Worm (Caenorhabditis elegans): Measurements from ENCODE around the gene ttll-9.

ttll-9 gene

DNA sequence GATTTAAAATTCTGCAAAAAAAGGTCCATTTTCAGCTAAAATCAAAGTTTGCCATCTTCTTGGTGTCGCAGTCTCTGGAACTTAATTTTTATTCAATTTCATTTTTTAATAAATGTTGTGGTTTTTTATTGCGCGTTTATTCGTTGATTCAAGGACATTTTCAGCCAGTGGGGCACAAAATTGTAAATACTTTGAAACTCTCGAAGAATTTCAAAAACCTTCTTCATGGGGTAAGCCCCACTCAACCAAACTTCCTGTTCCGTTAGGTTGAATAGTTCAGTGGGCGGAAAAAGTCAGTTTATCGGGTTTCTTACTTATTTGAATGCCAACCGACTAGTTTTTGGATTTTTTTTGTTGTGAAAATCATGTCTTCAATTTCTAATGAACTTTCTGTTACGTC, at the start of gene ttll-9:
Gene ttll-9 (plus strand): TSS at position 301 of the 400 bp plus-strand sequence.
- TF ChIP-seq elt-1 (tag; optimal IDR thresholded peaks at IDR 0.05; ENCODE audit: borderline replicate concordance, insufficient read depth): no peak
- TF ChIP-seq lsy-2 (tag; optimal IDR thresholded peaks at IDR 0.05): no peak
- TF ChIP-seq lin-13 (tag; optimal IDR thresholded peaks at IDR 0.05): no peak
- TF ChIP-seq nhr-12 (tag; optimal IDR thresholded peaks at IDR 0.05): no peak
- TF ChIP-seq blmp-1 (tag; optimal IDR thresholded peaks at IDR 0.05): no peak
- TF ChIP-seq ham-2 (GFP tag; optimal IDR thresholded peaks at IDR 0.05): no peak
- TF ChIP-seq ceh-39 (tag; optimal IDR thresholded peaks at IDR 0.05): no peak
- TF ChIP-seq pha-4 (tag; optimal IDR thresholded peaks at IDR 0.05): no peak
- no peak for TF ChIP-seq nhr-28 (tag; optimal IDR thresholded peaks at IDR 0.05)
- TF ChIP-seq sem-2 (GFP tag; optimal IDR thresholded peaks at IDR 0.05): no peak
- no peak for TF ChIP-seq bed-3 (GFP tag; optimal IDR thresholded peaks at IDR 0.05)
- TF ChIP-seq ceh-83 (GFP tag; optimal IDR thresholded peaks at IDR 0.05): no peak
- no peak for TF ChIP-seq M03D4.4 (tag; optimal IDR thresholded peaks at IDR 0.05)
- TF ChIP-seq unc-120 (tag; optimal IDR thresholded peaks at IDR 0.05; ENCODE audit: poor library complexity, severe bottlenecking): no peak
- TF ChIP-seq cnd-1 (tag; optimal IDR thresholded peaks at IDR 0.05): no peak
- no peak for TF ChIP-seq nhr-237 (tag; optimal IDR thresholded peaks at IDR 0.05)
- TF ChIP-seq ces-1 (GFP tag; optimal IDR thresholded peaks at IDR 0.05): no peak
- no peak for TF ChIP-seq mls-2 (tag; optimal IDR thresholded peaks at IDR 0.05)
- no peak for TF ChIP-seq zip-8 (tag; optimal IDR thresholded peaks at IDR 0.05)
- no peak for TF ChIP-seq drap-1 (GFP tag; optimal IDR thresholded peaks at IDR 0.05)

DNA sequence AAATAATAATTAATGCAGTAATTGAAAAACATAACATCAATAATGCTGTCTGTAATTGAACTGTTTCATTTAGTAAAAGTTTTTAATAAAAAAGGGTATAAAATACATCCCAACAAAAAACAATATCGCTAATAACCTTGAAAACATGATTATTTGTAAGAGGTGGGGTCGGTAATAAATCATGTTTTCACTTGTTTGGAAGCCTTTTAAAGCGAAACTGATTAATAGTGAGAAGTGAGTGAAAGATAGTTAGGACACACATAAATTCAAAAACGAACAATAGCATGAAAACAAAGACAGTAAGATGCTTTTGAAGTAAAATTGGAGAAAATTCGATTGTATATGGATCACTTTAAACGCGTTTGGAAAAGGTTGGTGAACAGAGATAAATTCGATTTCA, 49.2 kb upstream of the ttll-9 start, which contains the start of gene try-4:
Gene try-4 (minus strand): TSS at position 74 of the 400 bp plus-strand sequence.
- TF ChIP-seq nhr-237 (tag; optimal IDR thresholded peaks at IDR 0.05): no peak
- no peak for TF ChIP-seq cnd-1 (tag; optimal IDR thresholded peaks at IDR 0.05)
- TF ChIP-seq ceh-43 (GFP tag; optimal IDR thresholded peaks at IDR 0.05): no peak
- no peak for TF ChIP-seq elt-1 (tag; optimal IDR thresholded peaks at IDR 0.05; ENCODE audit: borderline replicate concordance, insufficient read depth)
- no peak for TF ChIP-seq hlh-1 (tag; optimal IDR thresholded peaks at IDR 0.05)
- no peak for TF ChIP-seq ceh-39 (tag; optimal IDR thresholded peaks at IDR 0.05)
- TF ChIP-seq lin-13 (tag; optimal IDR thresholded peaks at IDR 0.05): no peak
- no peak for TF ChIP-seq pha-4 (tag; optimal IDR thresholded peaks at IDR 0.05)
- TF ChIP-seq mab-5 (tag; optimal IDR thresholded peaks at IDR 0.05): no peak
- TF ChIP-seq unc-120 (tag; optimal IDR thresholded peaks at IDR 0.05; ENCODE audit: poor library complexity, severe bottlenecking): no peak
- TF ChIP-seq bed-3 (GFP tag; optimal IDR thresholded peaks at IDR 0.05): no peak
- TF ChIP-seq unc-39 (tag; optimal IDR thresholded peaks at IDR 0.05): no peak
- TF ChIP-seq sptf-1 (tag; optimal IDR thresholded peaks at IDR 0.05): no peak
- TF ChIP-seq mls-2 (tag; optimal IDR thresholded peaks at IDR 0.05): no peak
- TF ChIP-seq blmp-1 (tag; optimal IDR thresholded peaks at IDR 0.05): no peak
- TF ChIP-seq nhr-28 (tag; optimal IDR thresholded peaks at IDR 0.05): no peak
- TF ChIP-seq unc-62 (GFP tag; optimal IDR thresholded peaks at IDR 0.05): no peak

DNA sequence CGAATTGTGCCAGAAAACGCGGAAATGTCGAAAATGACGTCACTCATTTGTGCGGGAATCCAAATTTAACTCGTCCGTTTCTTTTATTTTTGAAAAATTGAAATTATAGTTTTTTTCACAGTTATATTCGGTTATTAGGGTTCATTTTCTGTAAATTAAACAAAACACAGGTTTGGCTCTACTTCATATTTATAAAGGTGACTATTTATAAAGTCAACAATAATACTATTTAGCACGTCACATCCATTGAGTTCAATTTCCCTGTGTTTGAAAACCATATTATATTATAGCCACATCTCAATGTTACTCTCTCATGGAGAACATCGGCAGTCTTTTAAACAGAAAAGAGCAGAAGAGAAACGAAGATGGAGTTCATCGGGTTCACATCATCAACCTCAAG, 47.6 kb upstream of the ttll-9 start, which contains the start of gene twk-35:
Gene twk-35 (plus strand): TSS at position 301 of the 400 bp plus-strand sequence.
- no peak for TF ChIP-seq ces-1 (GFP tag; optimal IDR thresholded peaks at IDR 0.05)
- TF ChIP-seq zip-8 (tag; optimal IDR thresholded peaks at IDR 0.05): no peak
- no peak for TF ChIP-seq tbx-8 (GFP tag; optimal IDR thresholded peaks at IDR 0.05)
- TF ChIP-seq nhr-76 (tag; optimal IDR thresholded peaks at IDR 0.05): no peak
- no peak for TF ChIP-seq lin-32 (GFP tag; optimal IDR thresholded peaks at IDR 0.05)
- no peak for TF ChIP-seq hlh-1 (tag; optimal IDR thresholded peaks at IDR 0.05)

DNA sequence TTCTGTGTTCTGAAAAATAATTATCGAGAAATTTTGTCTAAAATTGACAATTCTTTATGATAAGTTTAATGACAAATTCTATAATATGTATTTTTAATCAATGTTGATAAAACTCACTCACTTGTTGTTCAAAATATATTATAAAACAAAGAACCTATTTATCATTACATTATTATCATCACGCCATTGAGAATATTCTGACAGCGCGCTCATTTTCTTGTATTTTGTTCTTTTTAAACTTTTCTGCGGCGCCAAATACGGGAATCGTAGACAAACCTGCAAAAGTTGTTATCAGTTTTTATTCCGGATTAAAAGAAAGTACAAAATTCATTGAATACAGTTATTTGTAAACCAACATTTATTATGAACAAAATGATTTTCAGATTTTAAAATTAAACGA, 43.9 kb upstream of the ttll-9 start:
- TF ChIP-seq ham-2 (GFP tag; optimal IDR thresholded peaks at IDR 0.05): no peak
- no peak for TF ChIP-seq nhr-28 (tag; optimal IDR thresholded peaks at IDR 0.05)
- TF ChIP-seq bed-3 (GFP tag; optimal IDR thresholded peaks at IDR 0.05): no peak
- TF ChIP-seq lin-32 (GFP tag; optimal IDR thresholded peaks at IDR 0.05): no peak
- no peak for TF ChIP-seq ceh-83 (GFP tag; optimal IDR thresholded peaks at IDR 0.05)
- no peak for TF ChIP-seq blmp-1 (tag; optimal IDR thresholded peaks at IDR 0.05)
- no peak for TF ChIP-seq elt-3 (tag; optimal IDR thresholded peaks at IDR 0.05)
- no peak for TF ChIP-seq zip-8 (tag; optimal IDR thresholded peaks at IDR 0.05)
- TF ChIP-seq ces-1 (GFP tag; optimal IDR thresholded peaks at IDR 0.05): no peak
- no peak for TF ChIP-seq ceh-39 (tag; optimal IDR thresholded peaks at IDR 0.05)
- TF ChIP-seq hlh-1 (tag; optimal IDR thresholded peaks at IDR 0.05): no peak
- TF ChIP-seq nhr-2 (tag; optimal IDR thresholded peaks at IDR 0.05): no peak

DNA sequence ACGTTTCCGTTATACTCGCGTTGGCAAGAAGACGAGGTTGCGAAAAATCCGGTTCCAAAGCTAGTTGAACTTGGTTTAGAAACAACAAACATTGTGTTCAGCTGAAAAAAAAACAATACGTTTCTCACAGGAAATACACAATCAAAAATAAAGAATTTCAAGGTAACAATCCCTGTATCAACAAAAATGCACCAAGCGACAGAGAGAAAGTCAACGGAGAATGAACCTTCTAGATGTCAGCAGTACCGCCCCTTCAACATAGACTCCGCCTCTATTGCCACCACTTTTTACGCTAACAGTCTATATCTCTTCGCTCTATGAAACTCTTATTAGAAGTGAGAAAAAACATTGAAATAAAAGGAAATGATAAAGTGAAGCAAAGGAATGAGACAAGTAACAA, 41.9 kb upstream of the ttll-9 start, which contains the start of gene F31D4.8:
Gene F31D4.8 (minus strand): TSS at position 101 of the 400 bp plus-strand sequence.
- no peak for TF ChIP-seq ztf-11 (tag; optimal IDR thresholded peaks at IDR 0.05)
- no peak for TF ChIP-seq lsy-2 (tag; optimal IDR thresholded peaks at IDR 0.05)
- TF ChIP-seq elt-3 (tag; optimal IDR thresholded peaks at IDR 0.05): no peak
- no peak for TF ChIP-seq tbx-8 (GFP tag; optimal IDR thresholded peaks at IDR 0.05)
- TF ChIP-seq unc-62 (GFP tag; optimal IDR thresholded peaks at IDR 0.05): no peak
- no peak for TF ChIP-seq mab-5 (tag; optimal IDR thresholded peaks at IDR 0.05)
- no peak for TF ChIP-seq nhr-2 (tag; optimal IDR thresholded peaks at IDR 0.05)
- no peak for TF ChIP-seq nhr-12 (tag; optimal IDR thresholded peaks at IDR 0.05)
- no peak for TF ChIP-seq ceh-43 (GFP tag; optimal IDR thresholded peaks at IDR 0.05)
- TF ChIP-seq hlh-1 (tag; optimal IDR thresholded peaks at IDR 0.05): no peak
- no peak for TF ChIP-seq nhr-28 (tag; optimal IDR thresholded peaks at IDR 0.05)
